Worm (Caenorhabditis elegans) whole organism, mixed stage, embryonic: ENCODE data around the gene nhr-147.

ENCODE experiments used
- lin-13 ChIP-seq: fragments of 150-350 bp; optimal IDR thresholded peaks from 2 replicates; lab custom pipeline; 2014; ENCODE audit warnings: missing biosample characterization, missing genetic modification characterization
- zip-8 ChIP-seq: fragments of 150-350 bp; optimal IDR thresholded peaks from 2 replicates; lab custom pipeline; 2014; ENCODE audit warnings: missing biosample characterization, missing genetic modification characterization

DNA sequence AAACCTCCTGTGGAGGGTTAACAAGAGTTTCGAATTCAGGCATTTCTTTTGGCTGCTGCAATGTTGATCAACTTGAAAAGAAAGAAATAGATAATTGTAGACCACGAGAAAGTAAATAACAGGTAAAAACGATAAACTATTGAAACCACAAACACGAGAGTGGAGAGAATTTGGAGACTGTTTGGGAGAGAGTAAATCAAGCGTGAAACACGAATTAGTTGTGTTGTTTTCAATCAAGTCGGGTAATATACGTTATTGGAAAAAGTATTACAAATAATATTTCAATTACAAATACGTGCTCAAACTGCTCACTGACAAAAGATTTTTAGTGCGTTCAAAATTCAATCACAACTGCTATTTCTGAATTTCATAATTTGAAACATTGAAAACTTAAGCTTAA lies 35.4 kb downstream of the nhr-147 start, which contains the start of gene C03G6.17:
- TF ChIP-seq lin-13 (tag; lab: Kevin White, UChicago) (no peak), zip-8 (tag; lab: Kevin White, UChicago) (no peak)
